Fruit fly (Drosophila melanogaster) whole organism, embryonic: Measurements from ENCODE around the gene CG9674.

ENCODE experiments used
- Atf6 ChIP-seq: fragments of 200-800 bp; sonication (Bioruptor generic); IDR thresholded peaks from 2 replicates; pipeline ENCODE4 v1.3.6; 2022; ENCODE audit warnings: missing biosample characterization, missing genetic modification characterization
- CG1233 ChIP-seq: fragments of 200-800 bp; sonication (Bioruptor generic); optimal IDR thresholded peaks from 4 replicates; lab custom pipeline; 2018; ENCODE audit warnings: missing biosample characterization, mild to moderate bottlenecking, missing genetic modification characterization
- CG12942 ChIP-seq: fragments of 200-800 bp; sonication (Bioruptor generic); optimal IDR thresholded peaks from 3 replicates; lab custom pipeline; 2016; ENCODE audit warnings: missing biosample characterization, missing genetic modification characterization
- CG14441 ChIP-seq: fragments of 200-800 bp; sonication (Bioruptor generic); IDR thresholded peaks from 2 replicates; pipeline ENCODE4 v1.3.6; 2022; ENCODE audit warnings: missing biosample characterization, missing genetic modification characterization
- CG16815 ChIP-seq: fragments of 200-800 bp; sonication (Bioruptor generic); optimal IDR thresholded peaks from 3 replicates; lab custom pipeline; 2017; ENCODE audit warnings: missing biosample characterization, mild to moderate bottlenecking, missing genetic modification characterization
- Kr ChIP-seq: fragments of 200-800 bp; sonication (Bioruptor generic); optimal IDR thresholded peaks from 2 replicates; lab custom pipeline; 2017; ENCODE audit warnings: missing biosample characterization, mild to moderate bottlenecking, missing genetic modification characterization
- Mad ChIP-seq: fragments of 200-800 bp; sonication (Bioruptor generic); optimal IDR thresholded peaks from 2 replicates; lab custom pipeline; 2016; ENCODE audit warnings: missing biosample characterization, missing genetic modification characterization
- Pdp1 ChIP-seq, 2 experiments: fragments of 200-800 bp; sonication (Bioruptor generic); optimal IDR thresholded peaks; 3 replicates each; lab custom pipeline; 2016; ENCODE audit warnings: missing biosample characterization in 2 of 2, missing genetic modification characterization in 2 of 2, mild to moderate bottlenecking in 1 of 2, moderate library complexity in 1 of 2
- fru ChIP-seq: fragments of >200 bp; optimal IDR thresholded peaks from 2 replicates; lab custom pipeline; 2017

DNA sequence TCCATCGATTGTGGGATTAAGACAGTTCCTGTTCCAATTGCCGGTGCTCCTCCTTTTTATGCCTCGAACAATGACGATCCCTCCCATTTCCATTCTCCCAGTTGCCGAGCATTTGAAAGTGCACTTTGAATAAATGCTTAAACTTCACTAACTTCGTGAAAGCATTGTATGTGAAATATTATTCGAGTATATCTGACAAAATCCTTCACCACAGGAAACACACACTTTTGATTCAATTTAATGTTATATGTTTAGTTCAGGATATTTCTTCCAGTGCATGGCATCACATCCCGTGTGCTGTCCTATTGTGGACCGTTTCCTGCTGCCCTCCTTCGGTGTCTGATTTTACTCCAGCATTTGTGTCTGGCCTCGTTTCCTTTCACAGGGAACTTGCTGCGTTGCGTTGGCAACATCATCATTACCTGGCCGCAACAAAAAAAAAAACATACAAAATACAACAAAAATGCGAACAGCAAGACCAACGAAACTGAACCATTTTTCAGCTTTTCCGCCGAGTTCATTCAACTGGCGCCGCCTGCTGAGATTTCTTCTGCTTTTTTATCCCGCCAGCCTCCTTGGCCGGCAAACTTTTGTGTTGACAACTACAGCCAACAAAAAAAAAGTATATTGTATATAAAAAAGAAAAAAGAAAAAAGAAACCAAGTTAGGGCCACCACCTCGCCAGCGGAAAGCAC is 55.0 kb downstream of the CG9674 start:
- TF ChIP-seq CG14441 (GFP tag; lab: Robert Waterston, UW) (no peak), Pdp1 (GFP tag; optimal IDR thresholded peaks at IDR 0.05; lab: Kevin White, UChicago) (no peak), CG16815 (GFP tag; lab: Kevin White, UChicago) (no peak), CG12942 (GFP tag; lab: Kevin White, UChicago) (no peak), CG1233 (GFP tag; lab: Kevin White, UChicago) (no peak), fru (lab: Kevin White, UChicago) (no peak), Kr (GFP tag; lab: Kevin White, UChicago) (no peak), Mad (GFP tag; lab: Kevin White, UChicago) (no peak), Atf6 (GFP tag; lab: Robert Waterston, UW) (no peak)
